Fruit fly (Drosophila melanogaster): ENCODE data around the gene CG18557.

dm6 chr2L:2857862-2858734, 12.6 kb upstream of the CG18557 start:
- TF ChIP-seq Dll (optimal IDR thresholded peaks at IDR 0.05) (no peak), CG8478 (optimal IDR thresholded peaks at IDR 0.05) (no peak), usp (GFP tag; optimal IDR thresholded peaks at IDR 0.05) (no peak), psq (optimal IDR thresholded peaks at IDR 0.05) (no peak), pan (optimal IDR thresholded peaks at IDR 0.05) (no peak), EcR (GFP tag; optimal IDR thresholded peaks at IDR 0.05) (no peak)
